Worm (Caenorhabditis elegans) whole organism, L4 larva: ENCODE results near the gene C45G9.8.
A peak's percentile ranks its signal among the peaks of the same experiment; 100 is the strongest.

ENCODE experiments used
- F49E8.2 ChIP-seq: sonication (generic microtip); optimal IDR thresholded peaks from 2 replicates; lab custom pipeline; 2016; ENCODE audit warnings: missing compliant biosample characterization, mild to moderate bottlenecking, missing genetic modification characterization, borderline replicate concordance
- R02D3.7 ChIP-seq: fragments of 150-350 bp; sonication (generic microtip); optimal IDR thresholded peaks from 3 replicates; lab custom pipeline; 2014; ENCODE audit warnings: missing biosample characterization, missing genetic modification characterization
- T20F7.1 ChIP-seq: fragments of 200-800 bp; sonication (Bioruptor generic); optimal IDR thresholded peaks from 2 replicates; lab custom pipeline; 2018; ENCODE audit warnings: mild to moderate bottlenecking, missing genetic modification characterization, missing compliant biosample characterization
- T26A8.4 ChIP-seq: fragments of 200-800 bp; sonication (Bioruptor generic); IDR thresholded peaks from 2 replicates; pipeline ENCODE4 v1.3.6; 2022; ENCODE audit warnings: missing genetic modification characterization, missing compliant biosample characterization
- Y105C5A.15 ChIP-seq: fragments of 200-800 bp; sonication (Bioruptor generic); IDR thresholded peaks from 2 replicates; pipeline ENCODE4 v1.3.6; 2022; ENCODE audit warnings: missing genetic modification characterization, missing compliant biosample characterization
- Y48G9A.11 ChIP-seq: fragments of 200-800 bp; sonication (Bioruptor generic); IDR thresholded peaks from 2 replicates; pipeline ENCODE4 v1.3.6; 2022; ENCODE audit warnings: missing genetic modification reagents, missing genetic modification characterization, missing compliant biosample characterization
- aha-1 ChIP-seq: fragments of 150-350 bp; peaks from one replicate; lab custom pipeline; 2014; ENCODE audit warnings: missing biosample characterization, missing genetic modification characterization
- aly-2 ChIP-seq: sonication (generic microtip); optimal IDR thresholded peaks from 2 replicates; lab custom pipeline; 2018; ENCODE audit warnings: missing biosample characterization, missing genetic modification characterization
- ama-1 ChIP-seq: fragments of 150-350 bp; optimal IDR thresholded peaks from 2 replicates; lab custom pipeline; 2014; ENCODE audit warnings: inconsistent platforms, mixed read lengths
- ceh-20 ChIP-seq: fragments of 200-800 bp; sonication (Bioruptor generic); IDR thresholded peaks from 2 replicates; pipeline ENCODE4 v1.3.6; 2022; ENCODE audit warnings: missing genetic modification reagents, missing genetic modification characterization, missing compliant biosample characterization
- ceh-28 ChIP-seq: fragments of 150-350 bp; optimal IDR thresholded peaks from 2 replicates; lab custom pipeline; 2014; ENCODE audit warnings: missing biosample characterization, missing genetic modification reagents, missing genetic modification characterization
- ceh-32 ChIP-seq: sonication (generic microtip); optimal IDR thresholded peaks from 2 replicates; lab custom pipeline; 2016; ENCODE audit warnings: mild to moderate bottlenecking, missing genetic modification characterization, missing compliant biosample characterization; ENCODE audit not compliant: poor library complexity
- daf-12 ChIP-seq: fragments of 150-350 bp; optimal IDR thresholded peaks from 2 replicates; lab custom pipeline; 2014; ENCODE audit warnings: missing biosample characterization, missing genetic modification reagents, missing genetic modification characterization
- daf-16 ChIP-seq, 3 experiments: sonication (generic microtip); optimal IDR thresholded peaks; 2 replicates each; lab custom pipeline; 2016 to 2017; ENCODE audit warnings: missing genetic modification characterization in 3 of 3, missing genetic modification reagents in 3 of 3, mild to moderate bottlenecking in 2 of 3, missing compliant biosample characterization in 2 of 3, missing biosample characterization in 1 of 3, moderate library complexity in 1 of 3
- dmd-6 ChIP-seq: fragments of 200-800 bp; sonication (Bioruptor generic); IDR thresholded peaks from 2 replicates; pipeline ENCODE4 v1.3.6; 2022; ENCODE audit warnings: missing genetic modification reagents, missing genetic modification characterization, missing compliant biosample characterization
- dmd-8 ChIP-seq: fragments of 200-800 bp; sonication (Bioruptor generic); IDR thresholded peaks from 2 replicates; pipeline ENCODE4 v1.3.6; 2022; ENCODE audit warnings: missing genetic modification characterization, missing compliant biosample characterization
- dpl-1 ChIP-seq: fragments of 150-350 bp; optimal IDR thresholded peaks from 2 replicates; lab custom pipeline; 2014; ENCODE audit warnings: missing biosample characterization, missing genetic modification reagents, missing genetic modification characterization
- duxl-1 ChIP-seq: sonication (generic microtip); optimal IDR thresholded peaks from 2 replicates; lab custom pipeline; 2016; ENCODE audit warnings: mild to moderate bottlenecking, missing genetic modification characterization, moderate library complexity, missing compliant biosample characterization; ENCODE audit not compliant: poor library complexity
- dve-1 ChIP-seq: sonication (generic microtip); optimal IDR thresholded peaks from 2 replicates; lab custom pipeline; 2017; ENCODE audit warnings: antibody characterized with exemption, mild to moderate bottlenecking, missing genetic modification characterization, missing compliant biosample characterization; ENCODE audit not compliant: insufficient read depth
- egl-43 ChIP-seq: fragments of 200-800 bp; sonication (Bioruptor generic); IDR thresholded peaks from 2 replicates; pipeline ENCODE4 v1.3.6; 2022; ENCODE audit warnings: missing genetic modification reagents, missing genetic modification characterization, missing compliant biosample characterization
- hlh-11 ChIP-seq: fragments of 200-800 bp; sonication (Bioruptor generic); optimal IDR thresholded peaks from 2 replicates; lab custom pipeline; 2018; ENCODE audit warnings: mild to moderate bottlenecking, missing genetic modification characterization, missing compliant biosample characterization
- hlh-30 ChIP-seq: sonication (generic microtip); optimal IDR thresholded peaks from 2 replicates; lab custom pipeline; 2017; ENCODE audit warnings: antibody characterized with exemption, mild to moderate bottlenecking, missing genetic modification characterization, missing compliant biosample characterization; ENCODE audit not compliant: insufficient read depth
- hmg-1.1 ChIP-seq: fragments of 200-800 bp; sonication (Bioruptor generic); IDR thresholded peaks from 2 replicates; pipeline ENCODE4 v1.3.6; 2022; ENCODE audit warnings: missing genetic modification reagents, missing genetic modification characterization, missing compliant biosample characterization
- lin-1 ChIP-seq: fragments of 200-800 bp; sonication (Bioruptor generic); IDR thresholded peaks from 2 replicates; pipeline ENCODE4 v1.3.6; 2022; ENCODE audit warnings: missing genetic modification reagents, missing genetic modification characterization, missing compliant biosample characterization
- lin-15B ChIP-seq: fragments of 150-350 bp; sonication (generic microtip); optimal IDR thresholded peaks from 3 replicates; lab custom pipeline; 2014; ENCODE audit warnings: missing biosample characterization, missing genetic modification characterization
- lir-3 ChIP-seq: sonication (generic microtip); optimal IDR thresholded peaks from 2 replicates; lab custom pipeline; 2016; ENCODE audit warnings: mild to moderate bottlenecking, missing genetic modification characterization, missing compliant biosample characterization
- lsy-2 ChIP-seq, 2 experiments: fragments of 150-350 bp in 1 of 2; sonication (generic microtip) in 1 of 2; optimal IDR thresholded peaks; 2 replicates each; lab custom pipeline; 2014 to 2017; ENCODE audit warnings: missing biosample characterization in 2 of 2, missing genetic modification characterization in 2 of 2
- madf-5 ChIP-seq, 2 experiments: fragments of 200-800 bp; sonication (Bioruptor generic); IDR thresholded peaks; 2 replicates each; pipeline ENCODE4 v1.3.6; 2022; ENCODE audit warnings: missing compliant biosample characterization in 2 of 2, missing genetic modification characterization in 2 of 2
- mep-1 ChIP-seq: fragments of 150-350 bp; sonication (generic microtip); optimal IDR thresholded peaks from 3 replicates; lab custom pipeline; 2014; ENCODE audit warnings: missing biosample characterization, missing genetic modification characterization
- mes-2 ChIP-seq: sonication (generic microtip); optimal IDR thresholded peaks from 2 replicates; lab custom pipeline; 2016; ENCODE audit warnings: missing genotype, mild to moderate bottlenecking, missing genetic modification characterization, missing compliant biosample characterization; ENCODE audit not compliant: poor library complexity, severe bottlenecking
- mxl-2 ChIP-seq: fragments of 200-800 bp; sonication (Bioruptor generic); conservative IDR thresholded peaks from 2 replicates; pipeline ENCODE4 v1.3.6; 2022; ENCODE audit warnings: missing genetic modification reagents, missing genetic modification characterization, missing compliant biosample characterization
- nhr-102 ChIP-seq: sonication (generic microtip); optimal IDR thresholded peaks from 2 replicates; lab custom pipeline; 2016; ENCODE audit warnings: mild to moderate bottlenecking, missing genetic modification characterization, moderate library complexity, missing compliant biosample characterization
- nhr-237 ChIP-seq: sonication (generic microtip); optimal IDR thresholded peaks from 2 replicates; lab custom pipeline; 2017; ENCODE audit warnings: missing biosample characterization, missing genetic modification characterization
- nhr-28 ChIP-seq: fragments of 150-350 bp; optimal IDR thresholded peaks from 2 replicates; lab custom pipeline; 2014; ENCODE audit warnings: missing biosample characterization, missing genetic modification characterization
- nhr-41 ChIP-seq: fragments of 200-800 bp; sonication (Bioruptor generic); IDR thresholded peaks from 2 replicates; pipeline ENCODE4 v1.3.6; 2022; ENCODE audit warnings: missing genetic modification reagents, missing genetic modification characterization, missing compliant biosample characterization
- nhr-48 ChIP-seq: sonication (generic microtip); optimal IDR thresholded peaks from 2 replicates; lab custom pipeline; 2016; ENCODE audit warnings: mild to moderate bottlenecking, missing genetic modification characterization, missing compliant biosample characterization
- nhr-6 ChIP-seq: fragments of 150-350 bp; optimal IDR thresholded peaks from 2 replicates; lab custom pipeline; 2014; ENCODE audit warnings: missing biosample characterization, missing genetic modification characterization
- nhr-76 ChIP-seq: fragments of 150-350 bp; optimal IDR thresholded peaks from 2 replicates; lab custom pipeline; 2014; ENCODE audit warnings: missing biosample characterization, missing genetic modification characterization
- php-3 ChIP-seq: fragments of 200-800 bp; sonication (Bioruptor generic); IDR thresholded peaks from 2 replicates; pipeline ENCODE4 v1.3.6; 2022; ENCODE audit warnings: missing genetic modification reagents, missing genetic modification characterization, missing compliant biosample characterization
- saeg-2 ChIP-seq: fragments of 200-800 bp; sonication (Bioruptor generic); IDR thresholded peaks from 2 replicates; pipeline ENCODE4 v1.3.6; 2022; ENCODE audit warnings: missing genetic modification reagents, missing genetic modification characterization, missing compliant biosample characterization
- set-16 ChIP-seq: fragments of 200-800 bp; sonication (Bioruptor generic); IDR thresholded peaks from 2 replicates; pipeline ENCODE4 v1.3.6; 2022; ENCODE audit warnings: missing genetic modification reagents, missing genetic modification characterization, missing compliant biosample characterization
- skn-1 ChIP-seq: fragments of 150-350 bp; optimal IDR thresholded peaks from 2 replicates; lab custom pipeline; 2014; ENCODE audit warnings: missing biosample characterization, missing genetic modification characterization
- snpc-1.2 ChIP-seq: fragments of 200-800 bp; sonication (Bioruptor generic); IDR thresholded peaks from 2 replicates; pipeline ENCODE4 v1.3.6; 2022; ENCODE audit warnings: missing genetic modification reagents, missing genetic modification characterization, missing compliant biosample characterization
- snpc-4 ChIP-seq: fragments of 150-350 bp; optimal IDR thresholded peaks from 2 replicates; lab custom pipeline; 2014; ENCODE audit warnings: missing biosample characterization, missing genetic modification characterization
- unc-62 ChIP-seq, 3 experiments: fragments of 150-350 bp in 1 of 3; sonication (generic microtip); optimal IDR thresholded peaks in 2 of 3; peaks in 1 of 3; 1 replicate in 1 of 3; 2 replicates in 2 of 3; lab custom pipeline; 2014 to 2017; ENCODE audit warnings: missing biosample characterization in 3 of 3, missing genetic modification characterization in 3 of 3, missing genetic modification reagents in 3 of 3, missing genotype in 1 of 3
- zag-1 ChIP-seq: fragments of 150-350 bp; optimal IDR thresholded peaks from 2 replicates; lab custom pipeline; 2014; ENCODE audit warnings: missing biosample characterization, missing genetic modification characterization
- zip-11 ChIP-seq: fragments of 200-800 bp; sonication (Bioruptor generic); IDR thresholded peaks from 2 replicates; pipeline ENCODE4 v1.3.6; 2022; ENCODE audit warnings: missing genetic modification characterization, missing compliant biosample characterization
- zip-2 ChIP-seq: fragments of 150-350 bp; optimal IDR thresholded peaks from 2 replicates; lab custom pipeline; 2014; ENCODE audit warnings: missing biosample characterization, missing genetic modification characterization
- ztf-11 ChIP-seq: fragments of 150-350 bp; optimal IDR thresholded peaks from 2 replicates; lab custom pipeline; 2014; ENCODE audit warnings: missing biosample characterization, missing genetic modification characterization

C45G9.8 gene

DNA sequence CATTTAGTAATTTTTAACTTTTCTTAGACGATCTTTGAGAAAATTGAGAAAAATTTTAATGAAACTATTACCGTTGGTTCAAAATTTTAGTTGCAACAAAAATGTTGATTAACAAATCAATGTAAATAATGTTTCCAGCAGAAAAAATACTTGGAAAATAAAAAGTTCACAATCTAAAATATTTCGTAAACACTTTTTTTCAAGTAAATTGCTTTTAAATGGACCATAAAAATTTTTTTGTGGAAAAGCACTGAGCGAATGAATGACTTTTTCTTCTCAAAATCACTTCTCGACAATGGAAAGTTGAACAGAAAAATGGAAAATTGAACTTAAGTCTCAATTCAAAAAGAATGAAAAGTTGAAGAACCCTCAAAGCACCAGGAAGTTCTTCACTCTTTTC, at the start of gene C45G9.8:
Gene C45G9.8 (minus strand): TSS at position 101 of the 400 bp plus-strand sequence.
- TF ChIP-seq ceh-20 (GFP tag; lab: Robert Waterston, UW) (no peak), nhr-41 (GFP tag; lab: Robert Waterston, UW) (no peak), set-16 (GFP tag; lab: Robert Waterston, UW) (no peak), nhr-76 (tag; lab: Kevin White, UChicago) (no peak), F49E8.2 (tag; lab: Kevin White, UChicago) (no peak), R02D3.7 (tag; lab: Kevin White, UChicago) (no peak), ceh-32 (tag; lab: Kevin White, UChicago) (no peak), php-3 (GFP tag; lab: Robert Waterston, UW) (no peak), egl-43 (no peak), ztf-11 (tag; lab: Kevin White, UChicago) (no peak)
- TF ChIP-seq, all 104 proteins: peak for 0

DNA sequence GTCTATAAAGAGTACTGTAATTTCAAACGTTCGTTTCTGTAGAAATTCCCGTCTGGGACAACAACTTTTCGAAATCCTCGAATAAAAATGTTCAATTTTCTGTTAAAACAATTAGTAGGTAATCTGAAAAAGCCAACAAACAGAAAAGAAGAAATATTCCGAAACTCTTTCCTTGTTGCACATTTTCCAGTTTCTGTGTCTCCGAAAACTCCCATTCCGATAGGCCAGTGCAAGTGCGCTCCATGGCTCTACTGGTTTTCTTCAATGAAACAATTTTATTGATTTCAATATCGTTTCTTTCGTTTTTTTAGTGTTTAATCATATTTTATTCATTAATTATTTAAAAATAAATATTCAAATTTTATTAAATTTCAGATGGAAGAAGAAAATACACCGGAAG, 49.2 kb upstream of the C45G9.8 start, which contains the start of gene F54D8.6:
Gene F54D8.6 (plus strand): TSS at position 370 of the 400 bp plus-strand sequence.
- TF ChIP-seq lin-15B (tag; lab: Kevin White, UChicago) (no peak), ceh-28 (tag; lab: Kevin White, UChicago) (no peak), snpc-4 (tag; lab: Kevin White, UChicago) (no peak), php-3 (GFP tag; lab: Robert Waterston, UW) (no peak), hlh-11 (tag; lab: Kevin White, UChicago) (peak; percentile 5), Y48G9A.11 (no peak), zag-1 (tag; lab: Kevin White, UChicago) (no peak), mep-1 (tag; lab: Kevin White, UChicago) (peak; percentile 35), snpc-1.2 (GFP tag; lab: Robert Waterston, UW) (no peak), dve-1 (tag; lab: Kevin White, UChicago) (no peak), mxl-2 (GFP tag; lab: Robert Waterston, UW) (no peak), dpl-1 (GFP tag; lab: Kevin White, UChicago) (peak; percentile 40), madf-5 (GFP tag; IDR thresholded peaks at IDR 0.05; lab: Robert Waterston, UW) (no peak), mes-2 (tag; lab: Kevin White, UChicago) (peak; percentile 93), daf-16 (GFP tag; optimal IDR thresholded peaks at IDR 0.05; lab: Kevin White, UChicago) (no peak), daf-16 (tag; optimal IDR thresholded peaks at IDR 0.05; lab: Kevin White, UChicago) (peak; percentile 4), aha-1 (tag; lab: Kevin White, UChicago) (peak; percentile 40), lir-3 (tag; lab: Kevin White, UChicago) (no peak), nhr-237 (tag; lab: Kevin White, UChicago) (no peak), unc-62 (GFP tag; optimal IDR thresholded peaks at IDR 0.05 in 1 of 2; lab: Kevin White, UChicago) (peak in 1 of 2 experiments; percentile 60), unc-62 (tag; optimal IDR thresholded peaks at IDR 0.05; lab: Kevin White, UChicago) (no peak), hlh-30 (tag; lab: Kevin White, UChicago) (no peak), dmd-8 (GFP tag; lab: Robert Waterston, UW) (no peak), ama-1 (lab: Kevin White, UChicago) (no peak), lsy-2 (tag; optimal IDR thresholded peaks at IDR 0.05; lab: Kevin White, UChicago) (peak in 1 of 2 experiments; percentile 63), duxl-1 (tag; lab: Kevin White, UChicago) (no peak), lin-1 (GFP tag; lab: Robert Waterston, UW) (no peak), hmg-1.1 (GFP tag; lab: Robert Waterston, UW) (no peak), nhr-41 (GFP tag; lab: Robert Waterston, UW) (no peak), skn-1 (tag; lab: Kevin White, UChicago) (no peak), aly-2 (tag; lab: Kevin White, UChicago) (no peak), saeg-2 (GFP tag; lab: Robert Waterston, UW) (no peak), T26A8.4 (no peak), Y105C5A.15 (no peak), dmd-6 (GFP tag; lab: Robert Waterston, UW) (no peak), nhr-28 (tag; lab: Kevin White, UChicago) (peak; percentile 18), set-16 (GFP tag; lab: Robert Waterston, UW) (no peak), T20F7.1 (GFP tag; lab: Kevin White, UChicago) (no peak), nhr-6 (no peak), zip-11 (GFP tag; lab: Robert Waterston, UW) (no peak), zip-2 (tag; lab: Kevin White, UChicago) (no peak), nhr-48 (no peak), nhr-102 (tag; lab: Kevin White, UChicago) (no peak), daf-12 (tag; lab: Kevin White, UChicago) (no peak)
